Worm (Caenorhabditis elegans): ENCODE results near the gene str-208.

Gene str-208

DNA sequence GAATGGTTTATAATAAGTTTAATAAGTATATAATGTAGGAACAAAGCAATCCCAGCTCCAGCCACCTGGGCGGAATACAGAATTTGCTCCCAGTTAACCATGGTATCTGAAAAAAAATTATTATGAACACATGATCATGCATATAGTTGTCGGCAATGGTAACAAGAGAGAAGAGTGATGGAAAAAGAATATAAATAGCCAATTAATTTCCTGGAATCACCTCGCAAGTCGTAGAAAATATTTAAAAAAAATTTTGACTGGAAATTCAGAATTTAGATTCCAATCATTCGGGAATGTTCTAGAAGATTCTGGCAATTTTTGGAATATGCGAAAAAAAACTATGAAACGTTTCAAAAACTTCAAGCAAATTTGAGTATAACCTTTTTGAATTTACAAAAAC lies 12.4 kb upstream of the str-208 start, which contains the start of gene str-211:
TSS of gene str-211 (minus strand) at position 101 of the 400 bp plus-strand sequence.
- TF ChIP-seq unc-62 (GFP tag; optimal IDR thresholded peaks at IDR 0.05): no peak

DNA sequence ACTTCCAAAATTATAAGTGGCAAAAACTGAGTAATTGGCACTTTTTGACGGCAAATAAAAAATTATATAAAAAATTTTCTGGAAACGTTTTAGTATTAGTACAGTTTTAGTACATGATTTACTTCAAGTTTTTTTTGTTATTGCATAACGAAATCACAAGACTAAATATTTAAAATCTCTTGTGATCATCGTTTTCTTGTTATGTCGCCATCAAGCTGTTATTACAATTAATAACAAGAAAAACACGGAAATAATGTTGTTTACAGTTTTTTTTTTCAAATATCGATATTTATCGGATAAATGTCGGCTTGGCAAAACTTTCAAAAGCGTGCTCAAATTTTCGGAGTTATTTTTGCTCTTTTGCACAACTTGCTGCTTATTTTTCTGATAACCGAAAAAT lies 8.0 kb upstream of the str-208 start, which contains the start of gene str-209:
TSS of gene str-209 (plus strand) at position 301 of the 400 bp plus-strand sequence.
- no peak for TF ChIP-seq unc-62 (GFP tag; optimal IDR thresholded peaks at IDR 0.05)

DNA sequence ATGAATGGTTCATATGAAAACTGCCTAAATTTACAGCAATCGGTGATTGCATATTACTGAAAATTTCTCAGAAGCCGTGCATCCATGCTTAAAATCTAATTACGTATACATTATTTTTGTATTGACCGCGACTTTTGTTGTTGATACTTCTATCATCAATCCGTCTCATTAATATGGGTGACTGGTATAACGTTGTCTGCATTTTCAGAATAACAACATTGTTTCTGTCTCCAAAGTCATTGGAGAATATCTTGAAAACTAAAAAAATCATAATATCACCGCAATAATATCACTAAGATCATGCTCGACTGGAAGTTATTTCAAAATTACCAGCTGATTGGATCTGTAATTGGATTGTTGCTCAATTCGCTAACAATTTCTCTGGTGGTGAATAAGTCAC lies 5.2 kb upstream of the str-208 start, which contains the start of gene str-207:
TSS of gene str-207 (plus strand) at position 301 of the 400 bp plus-strand sequence.
- TF ChIP-seq unc-62 (GFP tag; optimal IDR thresholded peaks at IDR 0.05): no peak

DNA sequence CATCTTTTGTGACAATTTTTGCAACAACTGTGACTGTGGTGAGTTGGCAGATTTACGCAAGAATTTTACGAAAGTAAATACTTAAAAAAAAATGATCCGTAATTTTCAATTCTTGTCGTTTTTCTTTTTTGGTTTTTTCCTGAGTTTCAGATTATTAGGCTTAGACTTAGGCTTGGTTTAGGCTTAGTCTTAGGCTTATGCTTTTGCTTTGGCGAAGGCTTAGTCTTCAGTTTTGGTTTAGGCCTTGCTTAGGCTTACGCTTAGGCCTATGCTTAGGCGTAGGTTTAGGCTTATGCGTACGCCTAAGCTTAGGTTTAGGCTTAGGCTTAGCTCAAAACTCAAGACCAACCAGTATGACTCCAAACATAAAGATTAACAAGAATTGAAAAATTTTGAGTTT lies 990 bp downstream of the str-208 start:
- TF ChIP-seq unc-62 (GFP tag; optimal IDR thresholded peaks at IDR 0.05): no peak

DNA sequence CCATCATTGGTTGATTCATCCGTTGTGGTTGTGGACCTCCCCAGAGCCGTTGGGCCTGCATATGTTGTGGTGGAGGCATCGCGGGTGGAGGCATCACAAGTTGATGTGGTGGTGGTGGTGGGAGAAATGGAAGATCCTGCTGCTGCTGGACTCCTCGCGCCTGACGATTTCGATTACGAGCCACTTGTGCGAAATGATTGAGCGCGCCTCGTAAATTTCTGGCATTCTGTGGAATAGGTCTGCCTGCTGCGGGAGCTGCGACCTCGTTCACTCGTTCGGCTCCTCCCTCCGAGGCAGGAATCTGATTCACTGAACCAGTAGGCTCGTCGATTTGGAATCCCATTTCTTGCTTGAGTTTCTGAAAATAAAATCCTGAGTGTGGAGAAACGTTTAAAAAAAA lies 4.1 kb downstream of the str-208 start:
- no peak for TF ChIP-seq unc-62 (GFP tag; optimal IDR thresholded peaks at IDR 0.05)

DNA sequence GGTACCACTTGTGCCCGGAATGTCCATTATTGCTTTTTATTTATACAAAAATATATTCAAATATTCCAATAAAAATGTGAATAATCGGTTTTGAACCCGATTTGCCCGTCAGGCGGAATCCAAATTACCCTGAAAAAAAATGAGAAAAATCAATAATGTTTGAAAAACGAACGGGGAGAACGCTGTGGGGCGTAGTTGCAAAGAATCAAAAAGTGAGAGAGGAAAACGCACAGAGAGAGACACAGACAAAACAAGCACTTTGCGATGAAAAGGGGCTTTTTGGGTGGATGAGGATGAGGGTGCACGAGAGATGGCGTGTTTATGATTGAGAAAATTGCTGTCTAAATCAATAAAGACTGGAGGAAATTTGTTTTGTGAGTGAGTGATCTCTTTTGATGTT lies 6.3 kb downstream of the str-208 start, which contains the start of gene tam-1:
TSS of gene tam-1 (minus strand) at position 135 of the 400 bp plus-strand sequence.
- TF ChIP-seq unc-62 (GFP tag; optimal IDR thresholded peaks at IDR 0.05): no peak

DNA sequence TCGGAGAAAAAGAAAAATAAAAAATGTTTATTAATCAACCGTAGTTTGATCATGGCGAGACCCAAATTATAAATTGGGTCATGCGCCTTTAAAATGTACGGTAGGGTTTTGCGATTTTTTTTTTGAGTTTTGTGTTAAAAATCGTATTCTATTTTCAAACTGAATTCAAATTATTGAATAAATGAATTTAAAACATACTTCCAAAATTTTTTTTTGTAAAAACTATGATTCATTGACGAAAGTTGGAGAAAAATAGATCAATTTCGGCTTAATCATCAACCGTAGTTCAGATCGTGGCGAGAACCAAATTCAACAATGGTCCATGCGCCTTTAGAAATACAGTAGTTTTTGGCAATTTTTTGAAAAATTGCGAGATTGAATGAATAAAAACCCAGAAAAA lies 7.0 kb downstream of the str-208 start:
- no peak for TF ChIP-seq unc-62 (GFP tag; optimal IDR thresholded peaks at IDR 0.05)

DNA sequence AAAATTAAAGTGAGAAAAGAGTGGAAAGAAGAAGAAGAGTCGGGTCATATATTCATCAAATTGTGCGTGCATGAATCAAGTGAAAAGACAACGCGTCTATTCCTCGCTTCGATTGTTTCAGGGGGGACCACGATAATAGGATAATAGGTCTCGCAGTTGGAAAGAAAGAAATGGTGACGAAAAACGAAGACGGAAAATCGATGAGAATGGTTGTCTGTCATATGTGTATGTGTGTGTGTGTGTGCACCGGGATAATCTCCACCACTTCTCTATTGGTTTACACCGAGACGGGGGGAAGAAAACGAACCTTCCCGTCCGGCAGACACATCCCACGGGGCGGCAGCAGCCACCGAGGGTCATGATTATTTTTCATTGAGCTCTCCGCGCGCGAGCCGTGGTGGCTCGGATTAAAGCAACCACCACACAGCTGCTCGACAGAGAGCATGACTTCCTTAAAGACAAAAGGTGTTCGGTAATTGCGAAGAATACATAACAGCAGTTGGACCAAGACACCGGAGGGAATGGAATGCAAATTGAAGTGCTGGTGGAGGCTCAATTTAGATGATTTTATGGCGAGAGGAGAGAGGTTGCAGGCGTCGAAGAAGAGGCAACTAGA lies 7.5 kb downstream of the str-208 start:
- no peak for TF ChIP-seq unc-62 (GFP tag; optimal IDR thresholded peaks at IDR 0.05)

DNA sequence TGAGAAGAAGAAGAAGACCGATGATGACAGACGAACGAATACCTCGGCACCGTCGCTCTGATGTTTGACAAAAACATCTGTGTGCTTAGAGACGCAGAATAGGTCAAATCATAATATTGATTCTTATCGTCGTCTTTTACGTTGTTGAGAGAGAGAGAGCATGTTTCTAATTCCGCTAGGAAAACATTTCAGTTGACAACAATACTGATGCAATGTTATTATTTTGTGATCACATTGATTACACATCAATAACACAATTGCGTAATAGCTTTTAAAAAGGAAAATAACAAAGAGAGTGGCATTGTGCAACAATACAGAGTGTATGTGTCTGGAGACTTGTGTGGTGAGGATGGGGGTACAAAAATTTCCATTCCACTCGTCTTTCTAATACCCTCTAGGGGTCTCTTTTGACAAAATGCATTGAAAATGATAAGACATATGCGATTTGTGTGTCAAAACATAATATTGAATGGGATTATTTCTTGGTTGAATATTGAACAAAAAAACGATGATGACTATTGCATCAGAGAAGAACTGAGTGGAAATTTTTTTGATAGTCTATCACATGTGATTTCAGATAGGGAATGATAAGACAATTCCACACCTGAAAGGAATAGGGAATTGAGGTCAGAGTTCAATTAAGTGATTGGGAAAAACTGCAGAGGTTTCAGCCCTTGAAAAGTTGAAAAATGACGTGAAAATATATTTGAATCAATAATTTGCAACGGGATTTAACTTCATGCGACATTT lies 8.2 kb downstream of the str-208 start:
- no peak for TF ChIP-seq unc-62 (GFP tag; optimal IDR thresholded peaks at IDR 0.05)

DNA sequence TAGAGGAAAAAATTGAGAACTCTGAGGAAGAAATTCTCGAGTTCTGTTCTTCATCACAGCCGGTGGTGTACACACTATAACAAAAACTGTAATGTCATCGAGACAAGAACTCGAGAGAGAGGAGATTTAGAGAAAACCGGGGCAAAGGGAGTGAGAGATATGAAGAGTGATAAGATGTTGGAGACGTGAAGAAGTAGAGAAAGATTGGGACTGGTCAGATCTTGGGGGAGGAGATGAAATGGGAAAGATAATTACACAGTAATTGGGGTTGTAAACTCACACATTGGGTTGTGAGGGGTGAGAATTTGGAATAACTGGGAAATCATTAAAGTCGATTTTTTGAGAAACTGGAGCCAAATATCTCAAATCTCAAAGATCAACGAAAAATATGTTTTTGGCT lies 9.2 kb downstream of the str-208 start:
- no peak for TF ChIP-seq unc-62 (GFP tag; optimal IDR thresholded peaks at IDR 0.05)

DNA sequence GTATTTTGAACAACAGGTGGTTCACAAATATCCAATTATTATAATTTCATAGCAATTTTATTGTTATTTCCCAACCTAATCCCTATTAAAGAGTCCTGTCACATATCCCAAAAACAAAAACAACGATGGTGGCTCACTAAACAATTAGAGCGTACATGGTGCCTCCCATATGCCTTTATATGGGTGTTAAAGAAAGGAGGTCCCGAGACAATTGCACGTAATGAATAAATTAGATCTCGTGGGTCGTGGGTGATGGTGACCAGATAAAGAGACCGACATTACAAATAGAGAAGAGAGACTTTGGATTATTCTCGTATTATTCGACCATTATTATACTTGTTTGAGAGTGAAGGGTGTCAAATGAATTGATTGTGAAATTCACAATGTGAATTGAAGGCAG lies 10.6 kb downstream of the str-208 start:
- no peak for TF ChIP-seq unc-62 (GFP tag; optimal IDR thresholded peaks at IDR 0.05)

DNA sequence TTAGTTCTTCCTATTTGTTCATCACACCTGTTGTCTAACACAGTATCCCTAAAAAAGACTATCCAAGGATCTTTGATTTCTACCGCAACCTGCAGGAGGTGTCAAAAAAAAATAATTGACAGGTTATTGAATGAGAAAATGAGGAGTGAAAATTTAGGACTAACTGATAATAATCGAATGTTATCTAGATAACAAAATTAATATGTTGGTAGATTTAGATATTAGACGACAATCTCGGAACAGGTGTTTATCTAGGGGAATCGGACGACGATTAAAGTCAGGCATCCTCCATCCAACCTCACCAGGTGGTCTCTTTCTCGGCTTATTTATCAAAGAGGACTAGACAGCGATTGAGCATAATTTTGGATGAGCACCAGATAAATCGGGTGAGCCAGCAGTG lies 12.1 kb downstream of the str-208 start:
- TF ChIP-seq unc-62 (GFP tag; optimal IDR thresholded peaks at IDR 0.05): no peak

DNA sequence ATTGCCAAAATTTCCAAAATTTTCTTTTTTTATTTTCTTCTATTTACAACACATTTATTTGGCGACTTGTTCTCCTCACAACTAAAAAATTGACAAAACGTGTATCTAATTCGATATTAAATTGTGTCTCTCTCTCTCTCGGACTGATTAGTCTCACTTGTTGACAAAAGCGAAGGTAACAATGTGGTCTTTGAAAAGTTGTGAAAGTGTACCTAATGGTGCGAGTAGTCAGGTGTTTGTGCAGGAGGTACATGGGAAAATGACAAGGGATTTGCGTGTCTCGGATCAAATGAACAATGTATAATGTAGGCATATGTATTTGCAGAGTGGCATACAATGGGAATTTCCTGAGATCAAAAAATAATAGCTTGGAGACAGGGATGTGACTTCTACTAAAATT lies 12.9 kb downstream of the str-208 start:
- TF ChIP-seq unc-62 (GFP tag; optimal IDR thresholded peaks at IDR 0.05): no peak

DNA sequence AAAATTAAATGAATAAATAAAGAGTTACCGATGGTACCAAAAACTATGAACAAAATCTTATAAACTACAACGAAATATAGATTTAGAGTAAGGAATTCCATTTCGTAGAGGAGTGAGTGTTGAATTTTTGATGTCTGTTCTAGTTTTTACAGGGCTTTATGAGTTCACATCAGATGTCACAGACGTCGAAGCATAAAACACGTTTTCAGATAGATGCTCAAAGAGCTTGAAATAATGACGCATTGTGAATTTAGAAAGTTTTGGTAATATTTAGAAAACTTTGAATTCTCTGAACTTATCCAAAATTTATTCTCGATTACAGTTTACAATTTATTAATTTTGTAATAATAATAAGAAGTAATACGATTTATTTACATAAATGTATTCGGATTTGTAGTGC lies 16.3 kb downstream of the str-208 start, which contains the start of gene srsx-9:
TSS of gene srsx-9 (minus strand) at position 101 of the 400 bp plus-strand sequence.
- TF ChIP-seq unc-62 (GFP tag; optimal IDR thresholded peaks at IDR 0.05): no peak

DNA sequence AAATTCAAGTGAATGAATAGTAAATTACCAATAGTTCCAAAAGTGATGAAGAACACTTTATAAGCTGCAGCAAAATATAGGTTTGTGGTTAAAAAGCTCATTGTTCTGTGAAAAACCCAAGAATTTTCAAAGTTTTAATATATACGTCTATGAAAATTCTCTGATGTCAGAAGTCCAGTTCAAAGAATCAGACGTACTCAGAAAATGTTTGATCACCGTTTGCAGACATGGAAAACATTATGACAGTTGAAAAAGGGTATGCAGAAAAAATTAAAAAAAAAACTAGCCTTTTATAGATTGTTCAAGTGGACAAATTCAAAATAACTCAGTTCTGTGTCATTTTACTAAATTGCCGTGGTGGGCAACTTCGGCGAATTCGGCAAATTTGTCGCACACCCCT lies 18.0 kb downstream of the str-208 start, which contains the start of gene srsx-10:
TSS of gene srsx-10 (minus strand) at position 101 of the 400 bp plus-strand sequence.
- TF ChIP-seq unc-62 (GFP tag; optimal IDR thresholded peaks at IDR 0.05): no peak

DNA sequence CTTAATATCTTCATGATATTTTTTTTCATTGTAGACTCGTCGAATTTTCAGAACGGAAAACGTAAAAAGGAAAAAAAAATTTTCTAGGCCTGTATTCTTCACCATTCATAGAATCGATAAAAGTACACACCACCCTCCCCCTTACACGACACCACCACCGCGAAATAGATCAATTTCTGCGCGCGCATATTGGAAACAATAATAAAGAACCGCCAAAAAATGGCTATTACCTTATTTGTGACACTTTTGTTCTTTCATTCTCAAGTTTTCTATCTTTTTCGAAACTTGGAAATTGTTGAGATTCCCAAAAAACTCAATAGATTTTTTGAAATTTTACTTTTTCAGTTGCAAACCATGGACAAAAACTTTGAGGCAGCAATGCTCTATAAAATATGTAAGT lies 18.5 kb downstream of the str-208 start, which contains the start of gene F26G5.1:
TSS of gene F26G5.1 (plus strand) at position 339 of the 400 bp plus-strand sequence.
- TF ChIP-seq unc-62 (GFP tag; optimal IDR thresholded peaks at IDR 0.05): no peak

DNA sequence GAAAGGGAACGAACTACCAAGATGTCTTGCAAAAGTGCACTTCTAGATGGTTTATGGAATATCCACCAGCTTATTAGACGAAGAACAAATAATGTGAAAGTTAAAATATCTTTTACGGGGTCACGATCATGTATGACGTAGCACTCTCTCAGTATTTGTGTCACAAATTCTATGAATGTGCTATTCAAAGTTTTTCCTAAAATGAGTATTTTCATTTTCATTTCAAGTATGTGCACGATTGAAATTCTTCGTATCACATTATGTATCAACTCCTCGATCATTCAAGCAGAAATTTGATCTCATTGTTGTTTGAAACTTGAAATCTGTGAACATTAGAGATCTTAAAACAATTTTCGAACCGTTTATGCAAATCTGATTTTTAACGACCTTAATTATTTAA lies 20.9 kb downstream of the str-208 start:
- TF ChIP-seq unc-62 (GFP tag; optimal IDR thresholded peaks at IDR 0.05): no peak
